Fruit fly (Drosophila melanogaster) whole organism, prepupa: ENCODE results near the gene Nop56.
A peak's percentile ranks its signal among the peaks of the same experiment; 100 is the strongest.

Experiments
- Blimp-1 ChIP-seq: fragments of 200-800 bp; sonication (Bioruptor generic); optimal IDR thresholded peaks from 3 replicates; lab custom pipeline; 2017; ENCODE audit warnings: missing biosample characterization, missing genetic modification characterization, mild to moderate bottlenecking, moderate library complexity, missing genetic modification reagents
- CG10631 ChIP-seq: fragments of 200-800 bp; sonication (Bioruptor generic); optimal IDR thresholded peaks from 2 replicates; lab custom pipeline; 2016; ENCODE audit warnings: missing biosample characterization, missing genetic modification characterization
- CG10669 ChIP-seq: fragments of 200-800 bp; sonication (Bioruptor generic); optimal IDR thresholded peaks from 3 replicates; lab custom pipeline; 2018; ENCODE audit warnings: missing biosample characterization, mild to moderate bottlenecking, missing genetic modification characterization, moderate library complexity
- CG11294 ChIP-seq: fragments of 200-800 bp; sonication (Bioruptor generic); IDR thresholded peaks from 2 replicates; pipeline ENCODE4 v1.3.6; 2022; ENCODE audit warnings: missing biosample characterization, missing genetic modification characterization
- CG11762 ChIP-seq: fragments of 200-800 bp; sonication (Bioruptor generic); optimal IDR thresholded peaks from 3 replicates; lab custom pipeline; 2016; ENCODE audit warnings: missing biosample characterization, missing genetic modification characterization; ENCODE audit not compliant: insufficient read depth
- CG15336 ChIP-seq: fragments of 200-800 bp; sonication (Bioruptor generic); IDR thresholded peaks from 2 replicates; pipeline ENCODE4 v1.3.6; 2022; ENCODE audit warnings: missing biosample characterization, missing genetic modification characterization
- CG16779 ChIP-seq: fragments of 200-800 bp; sonication (Bioruptor generic); optimal IDR thresholded peaks from 3 replicates; lab custom pipeline; 2017; ENCODE audit warnings: missing biosample characterization, mild to moderate bottlenecking, missing genetic modification characterization
- CG3032 ChIP-seq: fragments of 200-800 bp; optimal IDR thresholded peaks from 2 replicates; lab custom pipeline; 2019; ENCODE audit warnings: missing biosample characterization, mild to moderate bottlenecking, missing genetic modification characterization, moderate library complexity
- CG31627 ChIP-seq: fragments of 200-800 bp; sonication (Bioruptor generic); optimal IDR thresholded peaks from 3 replicates; lab custom pipeline; 2016; ENCODE audit warnings: missing biosample characterization, missing genetic modification characterization
- CG32006 ChIP-seq: fragments of 200-800 bp; sonication (Bioruptor generic); optimal IDR thresholded peaks from 3 replicates; lab custom pipeline; 2017; ENCODE audit warnings: missing biosample characterization, mild to moderate bottlenecking, missing genetic modification characterization
- CG34406 ChIP-seq: fragments of 200-800 bp; sonication (Bioruptor generic); optimal IDR thresholded peaks from 3 replicates; lab custom pipeline; 2016; ENCODE audit warnings: missing biosample characterization, missing genetic modification characterization
- CG4318 ChIP-seq: fragments of 200-800 bp; sonication (Bioruptor generic); optimal IDR thresholded peaks from 3 replicates; lab custom pipeline; 2017; ENCODE audit warnings: missing biosample characterization, mild to moderate bottlenecking, missing genetic modification characterization
- CG6808 ChIP-seq: fragments of 200-800 bp; sonication (Bioruptor generic); optimal IDR thresholded peaks from 3 replicates; lab custom pipeline; 2017; ENCODE audit warnings: missing biosample characterization, missing genetic modification characterization, mild to moderate bottlenecking, moderate library complexity, missing genetic modification reagents
- CG6854 ChIP-seq: fragments of 200-800 bp; sonication (Bioruptor generic); optimal IDR thresholded peaks from 2 replicates; lab custom pipeline; 2017; ENCODE audit warnings: missing biosample characterization, mild to moderate bottlenecking, missing genetic modification characterization
- CG7368 ChIP-seq: fragments of 200-800 bp; sonication (Bioruptor generic); optimal IDR thresholded peaks from 3 replicates; lab custom pipeline; 2016; ENCODE audit warnings: missing biosample characterization, missing genetic modification characterization
- CG8119 ChIP-seq: fragments of 200-800 bp; sonication (Bioruptor generic); IDR thresholded peaks from 3 replicates; pipeline ENCODE4 v1.3.6; 2022; ENCODE audit warnings: missing biosample characterization, missing genetic modification characterization
- Eip78C ChIP-seq: fragments of 200-800 bp; sonication (Bioruptor generic); peaks from one replicate; lab custom pipeline; 2016; ENCODE audit warnings: missing biosample characterization, missing genetic modification characterization
- Eip93F ChIP-seq: fragments of 200-800 bp; sonication (Bioruptor generic); optimal IDR thresholded peaks from 2 replicates; lab custom pipeline; 2016; ENCODE audit warnings: missing biosample characterization, mild to moderate bottlenecking, missing genetic modification characterization
- Ets96B ChIP-seq: fragments of 200-800 bp; optimal IDR thresholded peaks from 2 replicates; lab custom pipeline; 2019; ENCODE audit warnings: missing biosample characterization, mild to moderate bottlenecking, missing genetic modification characterization, moderate library complexity
- Gug ChIP-seq: fragments of 200-800 bp; sonication (Bioruptor generic); IDR thresholded peaks from 2 replicates; pipeline ENCODE4 v1.3.6; 2022; ENCODE audit warnings: missing biosample characterization, missing genetic modification characterization
- Hr39 ChIP-seq: fragments of 200-800 bp; sonication (Bioruptor generic); optimal IDR thresholded peaks from 2 replicates; lab custom pipeline; 2016; ENCODE audit warnings: missing biosample characterization, missing genetic modification characterization
- Hr4 ChIP-seq: fragments of 200-800 bp; sonication (Bioruptor generic); optimal IDR thresholded peaks from 3 replicates; lab custom pipeline; 2016; ENCODE audit warnings: missing biosample characterization, missing genetic modification characterization
- Met ChIP-seq: fragments of 200-800 bp; sonication (Bioruptor generic); optimal IDR thresholded peaks from 3 replicates; lab custom pipeline; 2016; ENCODE audit warnings: missing biosample characterization, missing genetic modification characterization
- OdsH ChIP-seq: fragments of 200-800 bp; sonication (Bioruptor generic); optimal IDR thresholded peaks from 3 replicates; lab custom pipeline; 2016; ENCODE audit warnings: missing biosample characterization, missing genetic modification characterization
- Sox14 ChIP-seq: fragments of 200-800 bp; sonication (Bioruptor generic); optimal IDR thresholded peaks from 3 replicates; lab custom pipeline; 2016; ENCODE audit warnings: missing biosample characterization, missing genetic modification characterization
- dac ChIP-seq: fragments of 200-800 bp; sonication (Bioruptor generic); optimal IDR thresholded peaks from 2 replicates; lab custom pipeline; 2017; ENCODE audit warnings: missing biosample characterization, mild to moderate bottlenecking, missing genetic modification characterization
- eg ChIP-seq: fragments of 200-800 bp; sonication (Bioruptor generic); IDR thresholded peaks from 3 replicates; pipeline ENCODE4 v1.3.6; 2022; ENCODE audit warnings: missing biosample characterization, missing genetic modification characterization
- esn ChIP-seq: fragments of 200-800 bp; sonication (Bioruptor generic); optimal IDR thresholded peaks from 2 replicates; lab custom pipeline; 2016; ENCODE audit warnings: missing biosample characterization, mild to moderate bottlenecking, missing genetic modification characterization, moderate library complexity
- fd85E ChIP-seq: fragments of 200-800 bp; sonication (Bioruptor generic); optimal IDR thresholded peaks from 3 replicates; lab custom pipeline; 2016; ENCODE audit warnings: missing biosample characterization, missing genetic modification characterization
- fkh ChIP-seq: fragments of 200-800 bp; sonication (Bioruptor generic); optimal IDR thresholded peaks from 3 replicates; lab custom pipeline; 2017; ENCODE audit warnings: missing biosample characterization, mild to moderate bottlenecking, missing genetic modification characterization, moderate library complexity
- lz ChIP-seq: fragments of 200-800 bp; sonication (Bioruptor generic); optimal IDR thresholded peaks from 3 replicates; lab custom pipeline; 2016; ENCODE audit warnings: missing biosample characterization, missing genetic modification characterization
- salr ChIP-seq, 2 experiments: fragments of 200-800 bp; sonication (Bioruptor generic); optimal IDR thresholded peaks; 3 replicates each; lab custom pipeline; 2016 to 2018; ENCODE audit warnings: missing biosample characterization in 2 of 2, missing genetic modification characterization in 2 of 2, mild to moderate bottlenecking in 1 of 2
- spab ChIP-seq: fragments of 200-800 bp; sonication (Bioruptor generic); optimal IDR thresholded peaks from 2 replicates; lab custom pipeline; 2017; ENCODE audit warnings: missing biosample characterization, mild to moderate bottlenecking, missing genetic modification characterization, missing genetic modification reagents
- svp ChIP-seq: fragments of 200-800 bp; sonication (Bioruptor generic); peaks from one replicate; lab custom pipeline; 2016; ENCODE audit warnings: missing biosample characterization, missing genetic modification characterization
- topi ChIP-seq: fragments of 200-800 bp; sonication (Bioruptor generic); optimal IDR thresholded peaks from 3 replicates; lab custom pipeline; 2016; ENCODE audit warnings: missing biosample characterization, missing genetic modification characterization
- vri ChIP-seq: fragments of 200-800 bp; sonication (Bioruptor generic); optimal IDR thresholded peaks from 3 replicates; lab custom pipeline; 2016; ENCODE audit warnings: missing biosample characterization, mild to moderate bottlenecking, missing genetic modification characterization

Nop56 gene

dm6 chr3R:22465984-22466530 is 45.2 kb upstream of the Nop56 start, which contains the start of gene Pebp1:
Pebp1 (plus strand) TSS chr3R:22466034.
- no peak for TF ChIP-seq Met
- TF ChIP-seq fkh (GFP tag; lab: Kevin White, UChicago), result no peak
- TF ChIP-seq lz (GFP tag; lab: Kevin White, UChicago), result no peak
- no peak for TF ChIP-seq vri (GFP tag; lab: Kevin White, UChicago)
- TF ChIP-seq CG3032, result no peak

dm6 chr3R:22465138-22465537 is 44.3 kb upstream of the Nop56 start:
- TF ChIP-seq Eip93F (GFP tag; lab: Kevin White, UChicago) (no peak), vri (GFP tag; lab: Kevin White, UChicago) (peak; percentile 32), svp (GFP tag; lab: Kevin White, UChicago) (peak; percentile 97)

- no peak for TF ChIP-seq CG34406 (GFP tag; lab: Kevin White, UChicago)
- TF ChIP-seq Eip78C (GFP tag; lab: Kevin White, UChicago), result peak; percentile 76
- TF ChIP-seq Gug (GFP tag; lab: Robert Waterston, UW), result 0 out of 2 replicates have a peak, but pooled peaks have one; percentile 13
- TF ChIP-seq CG11294 (GFP tag; lab: Robert Waterston, UW), result no peak
- TF ChIP-seq Hr39, result no peak
- TF ChIP-seq CG7368 (GFP tag; lab: Kevin White, UChicago), result no peak
- TF ChIP-seq CG10669 (GFP tag; lab: Kevin White, UChicago), result no peak
- no peak for TF ChIP-seq fkh (GFP tag; lab: Kevin White, UChicago)
- TF ChIP-seq OdsH, result no peak
- no peak for TF ChIP-seq Eip93F (GFP tag; lab: Kevin White, UChicago)
- TF ChIP-seq Met, result no peak
- TF ChIP-seq salr (GFP tag; optimal IDR thresholded peaks at IDR 0.05; lab: Kevin White, UChicago), result no peak
- TF ChIP-seq CG4318 (GFP tag; lab: Kevin White, UChicago), result no peak
- TF ChIP-seq spab (GFP tag; lab: Kevin White, UChicago), result no peak
- TF ChIP-seq Sox14, result peak; percentile 19
- no peak for TF ChIP-seq dac (GFP tag; lab: Kevin White, UChicago)
- no peak for TF ChIP-seq vri (GFP tag; lab: Kevin White, UChicago)
- TF ChIP-seq CG10631 (GFP tag; lab: Kevin White, UChicago), result no peak
- no peak for TF ChIP-seq Ets96B
- no peak for TF ChIP-seq fd85E (GFP tag; lab: Kevin White, UChicago)
- no peak for TF ChIP-seq CG15336
- TF ChIP-seq CG32006 (GFP tag; lab: Kevin White, UChicago), result no peak
- no peak for TF ChIP-seq CG16779 (tag; lab: Kevin White, UChicago)
- no peak for TF ChIP-seq CG31627 (GFP tag; lab: Kevin White, UChicago)
- no peak for TF ChIP-seq CG8119 (GFP tag; lab: Robert Waterston, UW)
- TF ChIP-seq CG6854, result no peak
- no peak for TF ChIP-seq topi
- no peak for TF ChIP-seq CG6808 (GFP tag; lab: Kevin White, UChicago)
- no peak for TF ChIP-seq CG11762
- TF ChIP-seq Hr4 (GFP tag; lab: Kevin White, UChicago), result no peak
- no peak for TF ChIP-seq eg (GFP tag; lab: Robert Waterston, UW)
- no peak for TF ChIP-seq Blimp-1 (GFP tag; lab: Kevin White, UChicago)
- TF ChIP-seq esn (GFP tag; lab: Kevin White, UChicago), result peak; percentile 40
Measured at dm6 chr3R:22464611-22465113, 43.8 kb upstream of the Nop56 start, which contains the start of gene CG7054. CG7054 (plus strand) TSS chr3R:22464985.
